Worm (Caenorhabditis elegans) whole organism, dauer: ENCODE data around the gene taf-2.

ENCODE experiments used
- unc-62 ChIP-seq: sonication (generic microtip); optimal IDR thresholded peaks from 2 replicates; lab custom pipeline; 2017; ENCODE audit warnings: missing biosample characterization, missing genetic modification reagents, missing genetic modification characterization

taf-2 gene

DNA sequence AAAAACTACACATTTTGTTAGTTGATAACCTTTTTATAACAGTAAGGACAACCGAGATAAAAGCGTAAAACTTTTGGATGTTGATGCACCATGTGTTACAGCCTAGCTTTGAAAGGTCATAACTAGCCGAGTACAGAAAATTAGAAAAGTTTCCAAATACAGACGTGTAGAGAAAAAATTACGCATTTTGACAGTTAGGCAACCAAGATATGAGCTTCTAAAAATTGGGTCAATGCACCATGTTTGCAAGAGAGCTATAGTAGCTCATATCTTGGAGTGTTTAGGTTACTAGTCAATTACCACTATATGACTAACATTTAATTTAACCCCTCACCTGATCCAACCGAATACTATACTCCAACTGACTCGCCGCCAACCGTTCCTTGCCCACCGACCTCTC, 40.5 kb downstream of the taf-2 start:
- TF ChIP-seq unc-62 (GFP tag; lab: Kevin White, UChicago) = no peak

DNA sequence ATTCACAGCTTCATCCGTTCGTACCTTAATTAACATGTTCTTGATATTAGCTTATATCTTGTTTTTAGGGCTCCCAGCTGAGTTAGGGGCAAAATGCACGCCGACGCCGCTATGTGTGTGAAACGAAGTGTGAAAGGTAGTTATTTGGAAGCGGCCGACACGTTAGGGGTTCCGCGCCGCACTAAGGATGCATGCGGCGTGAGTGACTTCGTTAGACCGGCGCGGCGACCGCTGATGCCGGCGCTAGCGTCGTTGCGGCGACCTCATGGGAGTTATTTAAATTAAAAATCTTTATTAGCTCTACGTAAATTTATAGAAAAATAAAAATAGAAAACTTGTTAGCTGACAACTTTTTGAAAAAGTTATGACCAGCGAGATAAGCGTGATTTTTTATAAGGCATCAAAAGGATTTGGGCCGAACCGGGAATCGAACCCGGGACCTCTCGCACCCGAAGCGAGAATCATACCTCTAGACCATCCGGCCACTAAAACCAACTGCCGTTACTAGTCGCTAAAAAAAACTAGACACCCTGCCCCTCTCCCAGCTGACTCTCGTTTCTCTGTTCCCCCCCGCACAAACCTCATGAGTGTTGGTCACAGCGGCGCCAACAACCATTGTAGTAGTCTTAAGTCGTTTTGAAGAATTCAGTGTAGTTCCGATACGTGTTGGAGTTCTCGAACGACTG, 41.5 kb downstream of the taf-2 start:
- no peak for TF ChIP-seq unc-62 (GFP tag; lab: Kevin White, UChicago)

DNA sequence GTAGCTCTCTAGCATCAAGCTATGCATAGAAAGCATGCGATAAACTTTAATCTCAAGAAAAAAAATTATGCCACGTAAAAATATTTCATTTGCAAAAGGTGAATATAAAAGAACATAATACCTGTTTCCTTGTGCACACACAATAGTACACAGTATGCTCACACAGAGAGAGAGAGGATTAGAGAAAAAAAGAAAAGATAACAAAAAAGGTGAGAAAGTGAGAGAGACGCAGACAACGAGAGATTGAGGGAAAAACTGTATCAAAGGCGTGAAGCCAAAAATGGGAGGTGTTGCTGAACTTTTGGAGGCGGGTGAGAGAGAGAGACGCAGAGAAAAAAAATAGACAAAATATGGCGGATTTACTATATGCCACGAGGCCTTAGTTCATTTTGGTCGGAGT, 45.1 kb downstream of the taf-2 start:
- no peak for TF ChIP-seq unc-62 (GFP tag; lab: Kevin White, UChicago)

DNA sequence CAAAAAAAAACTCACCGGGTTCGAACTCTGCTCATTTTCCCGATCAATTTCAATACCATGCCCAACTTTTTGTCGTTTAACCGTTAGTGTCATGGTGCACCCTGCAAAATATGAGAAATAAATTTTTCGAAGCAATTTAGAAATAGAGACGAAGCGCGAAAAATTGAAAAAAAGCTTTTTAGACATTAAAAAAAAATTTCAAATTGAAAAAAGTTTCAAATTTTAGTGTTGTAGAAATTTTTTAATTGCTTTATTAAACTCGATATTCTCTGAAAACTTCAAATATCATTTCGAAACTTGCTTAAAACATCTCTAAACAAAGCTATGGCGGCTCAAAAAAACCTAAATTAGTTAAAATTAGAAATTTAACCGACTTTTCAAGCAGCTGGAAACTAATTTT, 45.9 kb downstream of the taf-2 start, which contains the start of gene nstp-6:
TSS of gene nstp-6 (minus strand) at position 101 of the 400 bp plus-strand sequence.
- no peak for TF ChIP-seq unc-62 (GFP tag; lab: Kevin White, UChicago)

DNA sequence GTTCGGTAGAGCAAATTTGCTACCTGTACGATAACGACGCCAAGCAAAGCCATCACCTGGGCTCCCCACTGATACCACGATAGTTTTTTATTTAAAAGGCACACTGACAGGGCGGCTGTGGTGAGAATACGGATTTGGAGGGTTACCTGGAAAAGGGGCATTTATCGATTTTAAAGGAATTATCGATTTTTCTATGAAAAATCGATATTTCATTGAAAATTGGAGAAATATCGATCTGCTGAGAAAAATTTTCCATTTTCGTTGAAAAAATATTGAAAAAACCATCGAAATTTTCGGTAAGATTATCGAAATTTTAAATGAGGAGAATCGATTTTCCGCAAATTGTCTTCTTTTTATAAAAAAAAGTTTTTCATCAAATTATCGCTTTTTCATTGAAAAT, 48.4 kb downstream of the taf-2 start:
- no peak for TF ChIP-seq unc-62 (GFP tag; lab: Kevin White, UChicago)

DNA sequence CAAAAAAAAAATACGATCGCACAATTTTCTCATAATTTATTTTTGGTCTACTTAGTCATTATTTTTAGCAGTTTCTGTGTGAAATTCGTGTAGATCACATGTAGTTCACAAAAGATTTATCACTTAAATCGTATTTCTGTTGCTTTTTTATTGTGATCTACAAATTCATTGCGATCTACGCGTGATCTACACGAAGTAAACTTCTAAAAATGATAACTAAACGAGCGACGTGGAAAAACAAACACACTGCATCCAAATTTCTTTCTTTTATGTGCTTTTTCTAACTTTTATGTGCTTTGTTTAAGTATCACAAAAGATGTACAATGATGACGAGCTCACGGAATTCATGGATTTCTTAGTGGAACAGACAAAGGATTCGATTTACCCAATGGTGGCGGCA, 53.5 kb downstream of the taf-2 start, which contains the start of gene B0212.3:
TSS of gene B0212.3 (plus strand) at position 301 of the 400 bp plus-strand sequence.
- TF ChIP-seq unc-62 (GFP tag; lab: Kevin White, UChicago) = no peak

DNA sequence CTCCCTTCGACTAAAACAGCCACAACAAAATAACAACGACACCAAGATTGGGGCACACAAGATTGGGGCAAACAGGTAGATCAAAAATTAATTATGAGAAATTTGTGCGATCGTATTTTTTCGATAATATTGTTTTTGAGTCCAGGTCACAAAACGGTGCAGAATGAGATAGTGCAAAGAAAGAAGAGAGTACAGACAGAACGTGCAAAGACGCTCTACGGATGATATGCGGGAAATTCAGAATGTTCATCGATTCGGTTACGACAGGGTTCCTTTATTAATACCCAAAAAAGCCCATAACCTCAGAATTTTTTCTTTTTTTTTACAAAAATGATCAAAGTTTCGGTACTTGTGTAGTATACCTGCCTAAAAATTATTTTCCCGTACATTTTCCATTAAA, 54.2 kb downstream of the taf-2 start:
- TF ChIP-seq unc-62 (GFP tag; lab: Kevin White, UChicago) = no peak
